Fruit fly (Drosophila melanogaster) whole organism, embryonic: ENCODE measurements around the gene CG17717.

ENCODE experiments used
- Abd-B ChIP-seq: fragments of 200-800 bp; sonication (Bioruptor generic); optimal IDR thresholded peaks from 2 replicates; lab custom pipeline; 2018; ENCODE audit warnings: missing biosample characterization, mild to moderate bottlenecking, missing genetic modification characterization, moderate library complexity
- Ada2b ChIP-seq: fragments of 200-800 bp; sonication (Bioruptor generic); IDR thresholded peaks from 2 replicates; pipeline ENCODE4 v1.3.6; 2022; ENCODE audit warnings: missing biosample characterization, missing genetic modification characterization
- CG10209 ChIP-seq: fragments of 200-800 bp; sonication (Bioruptor generic); optimal IDR thresholded peaks from 3 replicates; lab custom pipeline; 2017; ENCODE audit warnings: missing biosample characterization, mild to moderate bottlenecking, missing genetic modification characterization, missing genetic modification reagents
- CG10654 ChIP-seq: fragments of 200-800 bp; sonication (Bioruptor generic); optimal IDR thresholded peaks from 2 replicates; lab custom pipeline; 2016; ENCODE audit warnings: missing biosample characterization, missing genetic modification characterization
- CG11398 ChIP-seq: fragments of 200-800 bp; sonication (Bioruptor generic); optimal IDR thresholded peaks from 2 replicates; lab custom pipeline; 2016; ENCODE audit warnings: missing biosample characterization, missing genetic modification characterization
- CG13894 ChIP-seq: fragments of 200-800 bp; sonication (Bioruptor generic); optimal IDR thresholded peaks from 3 replicates; lab custom pipeline; 2018; ENCODE audit warnings: missing biosample characterization, mild to moderate bottlenecking, missing genetic modification characterization, moderate library complexity
- CG14014 ChIP-seq: fragments of 200-800 bp; sonication (Bioruptor generic); IDR thresholded peaks from 2 replicates; pipeline ENCODE4 v1.3.6; 2022; ENCODE audit warnings: missing biosample characterization, missing genetic modification characterization
- CG14710 ChIP-seq: fragments of 200-800 bp; sonication (Bioruptor generic); optimal IDR thresholded peaks from 3 replicates; lab custom pipeline; 2019; ENCODE audit warnings: missing biosample characterization, mild to moderate bottlenecking, missing genetic modification characterization, moderate library complexity
- CG15479 ChIP-seq: fragments of 200-800 bp; sonication (Bioruptor generic); optimal IDR thresholded peaks from 3 replicates; lab custom pipeline; 2019; ENCODE audit warnings: missing biosample characterization, mild to moderate bottlenecking, missing genetic modification characterization, moderate library complexity
- CG18599 ChIP-seq: fragments of 200-800 bp; sonication (Bioruptor generic); optimal IDR thresholded peaks from 3 replicates; lab custom pipeline; 2017; ENCODE audit warnings: missing biosample characterization, missing genetic modification characterization, mild to moderate bottlenecking, moderate library complexity, missing genetic modification reagents
- CG2712 ChIP-seq: fragments of 200-800 bp; optimal IDR thresholded peaks from 3 replicates; lab custom pipeline; 2019; ENCODE audit warnings: missing biosample characterization, mild to moderate bottlenecking, missing genetic modification characterization, moderate library complexity
- CG3281 ChIP-seq: fragments of 200-800 bp; sonication (Bioruptor generic); optimal IDR thresholded peaks from 3 replicates; lab custom pipeline; 2017; ENCODE audit warnings: missing biosample characterization, mild to moderate bottlenecking, missing genetic modification characterization
- CG34224 ChIP-seq: fragments of 200-800 bp; sonication (Bioruptor generic); IDR thresholded peaks from 3 replicates; pipeline ENCODE4 v1.3.6; 2022; ENCODE audit warnings: missing biosample characterization, missing genetic modification characterization; ENCODE audit not compliant: partially characterized antibody
- CG3726 ChIP-seq: fragments of 200-800 bp; sonication (Bioruptor generic); IDR thresholded peaks from 3 replicates; pipeline ENCODE4, ENCODE4 v1.3.6; 2022; ENCODE audit warnings: missing biosample characterization, missing genetic modification characterization
- CG43689 ChIP-seq: fragments of 200-800 bp; sonication (Bioruptor generic); IDR thresholded peaks from 2 replicates; pipeline ENCODE4 v1.3.6; 2022; ENCODE audit warnings: missing biosample characterization, missing genetic modification characterization
- CG4424 ChIP-seq: fragments of 200-800 bp; sonication (Bioruptor generic); optimal IDR thresholded peaks from 3 replicates; lab custom pipeline; 2016; ENCODE audit warnings: missing biosample characterization, missing genetic modification characterization
- CG6175 ChIP-seq: fragments of 200-800 bp; sonication (Bioruptor generic); IDR thresholded peaks from 3 replicates; pipeline ENCODE4 v1.3.6; 2022; ENCODE audit warnings: missing biosample characterization, missing genetic modification characterization
- CG8089 ChIP-seq: fragments of 200-800 bp; sonication (Bioruptor generic); optimal IDR thresholded peaks from 3 replicates; lab custom pipeline; 2016; ENCODE audit warnings: missing biosample characterization, missing genetic modification characterization
- CG8290 ChIP-seq, 3 experiments: fragments of 200-800 bp; sonication (Bioruptor generic); optimal IDR thresholded peaks; 2 replicates each; lab custom pipeline; 2016 to 2019; ENCODE audit warnings: missing biosample characterization in 3 of 3, missing genetic modification characterization in 3 of 3, mild to moderate bottlenecking in 2 of 3, moderate library complexity in 1 of 3
- CG9932 ChIP-seq: fragments of 200-800 bp; sonication (Bioruptor generic); IDR thresholded peaks from 2 replicates; pipeline ENCODE4 v1.3.6; 2022; ENCODE audit warnings: missing biosample characterization, missing genetic modification characterization
- CoRest ChIP-seq: fragments of 200-800 bp; sonication (Bioruptor generic); optimal IDR thresholded peaks from 3 replicates; lab custom pipeline; 2018; ENCODE audit warnings: missing biosample characterization, mild to moderate bottlenecking, missing genetic modification characterization, moderate library complexity
- Dip2 ChIP-seq: fragments of 200-800 bp; sonication (Bioruptor generic); IDR thresholded peaks from 2 replicates; pipeline ENCODE4 v1.3.6; 2022; ENCODE audit warnings: missing biosample characterization, missing genetic modification characterization
- Dp ChIP-seq: fragments of 200-800 bp; sonication (Bioruptor generic); optimal IDR thresholded peaks from 2 replicates; lab custom pipeline; 2018; ENCODE audit warnings: missing biosample characterization, mild to moderate bottlenecking, missing genetic modification characterization, moderate library complexity
- Dref ChIP-seq: fragments of 200-800 bp; sonication (Bioruptor generic); IDR thresholded peaks from 2 replicates; pipeline ENCODE4 v1.3.6; 2022; ENCODE audit warnings: missing biosample characterization, missing genetic modification characterization
- Gug ChIP-seq: fragments of 200-800 bp; sonication (Bioruptor generic); IDR thresholded peaks from 4 replicates; pipeline ENCODE4 v1.3.6; 2022; ENCODE audit warnings: missing biosample characterization, missing genetic modification characterization
- HLH4C ChIP-seq: fragments of 200-800 bp; sonication (Bioruptor generic); IDR thresholded peaks from 3 replicates; pipeline ENCODE4 v1.3.6; 2022; ENCODE audit warnings: missing biosample characterization, missing genetic modification characterization; ENCODE audit not compliant: partially characterized antibody
- HLHmδ ChIP-seq: fragments of 200-800 bp; sonication (Bioruptor generic); optimal IDR thresholded peaks from 2 replicates; lab custom pipeline; 2018; ENCODE audit warnings: missing biosample characterization, mild to moderate bottlenecking, missing genetic modification characterization, moderate library complexity
- MESR4 ChIP-seq: fragments of 200-800 bp; sonication (Bioruptor generic); optimal IDR thresholded peaks from 2 replicates; lab custom pipeline; 2018; ENCODE audit warnings: missing biosample characterization, mild to moderate bottlenecking, missing genetic modification characterization, moderate library complexity
- Nf-YB ChIP-seq: fragments of 200-800 bp; sonication (Bioruptor generic); optimal IDR thresholded peaks from 3 replicates; lab custom pipeline; 2019; ENCODE audit warnings: missing biosample characterization, mild to moderate bottlenecking, missing genetic modification characterization, moderate library complexity
- Rfx ChIP-seq: fragments of 200-800 bp; sonication (Bioruptor generic); IDR thresholded peaks from 2 replicates; pipeline ENCODE4 v1.3.6; 2022; ENCODE audit warnings: missing biosample characterization, missing genetic modification characterization
- Xrp1 ChIP-seq: fragments of 200-800 bp; sonication (Bioruptor generic); IDR thresholded peaks from 2 replicates; pipeline ENCODE4 v1.3.6; 2022; ENCODE audit warnings: missing biosample characterization, missing genetic modification characterization
- amos ChIP-seq: fragments of 200-800 bp; sonication (Bioruptor generic); IDR thresholded peaks from 2 replicates; pipeline ENCODE4 v1.3.6; 2022; ENCODE audit warnings: missing biosample characterization, missing genetic modification characterization; ENCODE audit not compliant: partially characterized antibody
- bab2 ChIP-seq: fragments of 200-800 bp; sonication (Bioruptor generic); optimal IDR thresholded peaks from 2 replicates; lab custom pipeline; 2016; ENCODE audit warnings: missing biosample characterization, missing genetic modification characterization
- crc ChIP-seq: fragments of 200-800 bp; sonication (Bioruptor generic); optimal IDR thresholded peaks from 2 replicates; lab custom pipeline; 2016; ENCODE audit warnings: missing biosample characterization, missing genetic modification characterization
- crp ChIP-seq, 2 experiments: fragments of 200-800 bp; sonication (Bioruptor generic); optimal IDR thresholded peaks; 2 replicates in 1 of 2; 3 replicates in 1 of 2; lab custom pipeline; 2017; ENCODE audit warnings: missing biosample characterization in 2 of 2, missing genetic modification characterization in 2 of 2, mild to moderate bottlenecking in 1 of 2, moderate library complexity in 1 of 2
- fd102C ChIP-seq: fragments of 200-800 bp; sonication (Bioruptor generic); optimal IDR thresholded peaks from 2 replicates; lab custom pipeline; 2018; ENCODE audit warnings: missing biosample characterization, mild to moderate bottlenecking, missing genetic modification characterization, moderate library complexity
- fd96Cb ChIP-seq: fragments of 200-800 bp; sonication (Bioruptor generic); optimal IDR thresholded peaks from 2 replicates; lab custom pipeline; 2018; ENCODE audit warnings: missing biosample characterization, mild to moderate bottlenecking, missing genetic modification characterization, moderate library complexity
- grn ChIP-seq: fragments of 200-800 bp; sonication (Bioruptor generic); optimal IDR thresholded peaks from 3 replicates; lab custom pipeline; 2017; ENCODE audit warnings: missing biosample characterization, missing genetic modification characterization
- kni ChIP-seq: fragments of 200-800 bp; sonication (Bioruptor generic); optimal IDR thresholded peaks from 3 replicates; lab custom pipeline; 2017; ENCODE audit warnings: mild to moderate bottlenecking, missing biosample characterization, missing genetic modification reagents, missing genetic modification characterization
- lab ChIP-seq: fragments of 200-800 bp; sonication (Bioruptor generic); optimal IDR thresholded peaks from 3 replicates; lab custom pipeline; 2017; ENCODE audit warnings: missing biosample characterization, missing genetic modification characterization, mild to moderate bottlenecking, moderate library complexity, missing genetic modification reagents
- luna ChIP-seq: fragments of 200-800 bp; sonication (Bioruptor generic); optimal IDR thresholded peaks from 2 replicates; lab custom pipeline; 2016; ENCODE audit warnings: missing biosample characterization, missing genetic modification characterization
- mld ChIP-seq: fragments of 200-800 bp; sonication (Bioruptor generic); IDR thresholded peaks from 3 replicates; pipeline ENCODE4 v1.3.6; 2022; ENCODE audit warnings: missing biosample characterization, missing genetic modification characterization; ENCODE audit not compliant: partially characterized antibody
- pan ChIP-seq, 4 experiments: fragments of >200 bp in 3 of 4; fragments of 200-800 bp in 1 of 4; sonication (Bioruptor generic) in 1 of 4; optimal IDR thresholded peaks in 3 of 4; IDR thresholded peaks in 1 of 4; 2 replicates each; pipeline versions ENCODE4 v1.3.6 to Lab custom; 2017 to 2022; ENCODE audit warnings: missing biosample characterization in 2 of 4, missing genetic modification characterization in 2 of 4, mixed read lengths in 1 of 4
- psq ChIP-seq: fragments of 200-800 bp; sonication (Bioruptor generic); optimal IDR thresholded peaks from 2 replicates; lab custom pipeline; 2017; ENCODE audit warnings: missing biosample characterization, missing genetic modification characterization
- sens ChIP-seq: fragments of 200-800 bp; sonication (Bioruptor generic); peaks from one replicate; lab custom pipeline; 2016; ENCODE audit warnings: missing biosample characterization, missing genetic modification characterization
- unpg ChIP-seq: fragments of 200-800 bp; sonication (Bioruptor generic); optimal IDR thresholded peaks from 3 replicates; lab custom pipeline; 2018; ENCODE audit warnings: missing biosample characterization, mild to moderate bottlenecking, missing genetic modification characterization, moderate library complexity
- vfl ChIP-seq: fragments of 200-800 bp; sonication (Bioruptor generic); optimal IDR thresholded peaks from 2 replicates; lab custom pipeline; 2016; ENCODE audit warnings: missing biosample characterization, missing genetic modification characterization

Gene CG17717

dm6 chrX:6601641-6602276, 12.7 kb downstream of the CG17717 start (continued):
- TF ChIP-seq fd102C (peak; percentile 72), pan (optimal IDR thresholded peaks at IDR 0.05; lab: Kevin White, UChicago) (no peak), pan (GFP tag; optimal IDR thresholded peaks at IDR 0.05 in 1 of 2, IDR thresholded peaks at IDR 0.05 in 1 of 2) (peak in 1 of 2 experiments; percentile 91), CG10654 (GFP tag; lab: Kevin White, UChicago) (peak; percentile 85), mld (GFP tag; lab: Robert Waterston, UW) (0 out of 3 replicates have a peak, but pooled peaks have one; percentile 9), Dip2 (GFP tag; lab: Robert Waterston, UW) (peak; percentile 52; the same call in 1 of the 2 replicates), luna (GFP tag; lab: Kevin White, UChicago) (no peak)

- TF ChIP-seq Dref (GFP tag; lab: Robert Waterston, UW) = no peak
- no peak for TF ChIP-seq CG43689
- no peak for TF ChIP-seq psq (GFP tag; lab: Kevin White, UChicago)
- TF ChIP-seq unpg (GFP tag; lab: Kevin White, UChicago) = no peak
- TF ChIP-seq vfl (GFP tag; lab: Kevin White, UChicago) = no peak
- peak; percentile 1 for TF ChIP-seq CG11398 (GFP tag; lab: Kevin White, UChicago)
- no peak for TF ChIP-seq CoRest
- peak; percentile 0 for TF ChIP-seq CG18599
- TF ChIP-seq sens = peak; percentile 33
- TF ChIP-seq MESR4 = no peak
- no peak for TF ChIP-seq CG34224
- TF ChIP-seq CG2712 (tag; lab: Kevin White, UChicago) = no peak
- TF ChIP-seq amos (GFP tag; lab: Robert Waterston, UW) = no peak
- TF ChIP-seq CG15479 = no peak
- TF ChIP-seq bab2 (GFP tag; lab: Kevin White, UChicago) = no peak
- TF ChIP-seq HLHmδ = no peak
- TF ChIP-seq Rfx = 0 out of 2 replicates have a peak, but pooled peaks have one; percentile 6
- no peak for TF ChIP-seq CG14014 (GFP tag; lab: Robert Waterston, UW)
- no peak for TF ChIP-seq Abd-B (GFP tag; lab: Kevin White, UChicago)
- TF ChIP-seq Nf-YB = no peak
- TF ChIP-seq CG3726 (GFP tag; lab: Robert Waterston, UW) = no peak
- TF ChIP-seq HLH4C (GFP tag; lab: Robert Waterston, UW) = no peak
- TF ChIP-seq CG14710 (tag; lab: Kevin White, UChicago) = no peak
- peak; percentile 22 for TF ChIP-seq kni (GFP tag; lab: Kevin White, UChicago)
- peak; percentile 9 for TF ChIP-seq lab (GFP tag; lab: Kevin White, UChicago)
- TF ChIP-seq crp (GFP tag; optimal IDR thresholded peaks at IDR 0.05; lab: Kevin White, UChicago) = no peak
- no peak for TF ChIP-seq CG8089 (GFP tag; lab: Kevin White, UChicago)
- TF ChIP-seq grn (GFP tag; lab: Kevin White, UChicago) = no peak
- TF ChIP-seq CG13894 (tag; lab: Kevin White, UChicago) = no peak
- TF ChIP-seq fd96Cb = no peak
- peak; percentile 11 for TF ChIP-seq CG3281
- TF ChIP-seq Gug (GFP tag; lab: Robert Waterston, UW) = no peak
- TF ChIP-seq CG4424 (GFP tag; lab: Kevin White, UChicago) = no peak
- no peak for TF ChIP-seq Dp (GFP tag; lab: Kevin White, UChicago)
- TF ChIP-seq Ada2b = no peak
- no peak for TF ChIP-seq CG6175 (GFP tag; lab: Robert Waterston, UW)
- TF ChIP-seq Xrp1 (GFP tag; lab: Robert Waterston, UW) = no peak
- TF ChIP-seq CG9932 (GFP tag; lab: Robert Waterston, UW) = peak; percentile 21; the same call in 1 of the 2 replicates
- TF ChIP-seq crc = no peak
- no peak for TF ChIP-seq CG8290 (GFP tag; optimal IDR thresholded peaks at IDR 0.05; lab: Kevin White, UChicago)
- no peak for TF ChIP-seq CG8290 (tag; optimal IDR thresholded peaks at IDR 0.05; lab: Kevin White, UChicago)
- no peak for TF ChIP-seq CG10209 (GFP tag; lab: Kevin White, UChicago)
Observed at dm6 chrX:6604706-6605105, 15.6 kb downstream of the CG17717 start.
